Worm (Caenorhabditis elegans): Measurements from ENCODE around the gene hsp-75.

Gene hsp-75

DNA sequence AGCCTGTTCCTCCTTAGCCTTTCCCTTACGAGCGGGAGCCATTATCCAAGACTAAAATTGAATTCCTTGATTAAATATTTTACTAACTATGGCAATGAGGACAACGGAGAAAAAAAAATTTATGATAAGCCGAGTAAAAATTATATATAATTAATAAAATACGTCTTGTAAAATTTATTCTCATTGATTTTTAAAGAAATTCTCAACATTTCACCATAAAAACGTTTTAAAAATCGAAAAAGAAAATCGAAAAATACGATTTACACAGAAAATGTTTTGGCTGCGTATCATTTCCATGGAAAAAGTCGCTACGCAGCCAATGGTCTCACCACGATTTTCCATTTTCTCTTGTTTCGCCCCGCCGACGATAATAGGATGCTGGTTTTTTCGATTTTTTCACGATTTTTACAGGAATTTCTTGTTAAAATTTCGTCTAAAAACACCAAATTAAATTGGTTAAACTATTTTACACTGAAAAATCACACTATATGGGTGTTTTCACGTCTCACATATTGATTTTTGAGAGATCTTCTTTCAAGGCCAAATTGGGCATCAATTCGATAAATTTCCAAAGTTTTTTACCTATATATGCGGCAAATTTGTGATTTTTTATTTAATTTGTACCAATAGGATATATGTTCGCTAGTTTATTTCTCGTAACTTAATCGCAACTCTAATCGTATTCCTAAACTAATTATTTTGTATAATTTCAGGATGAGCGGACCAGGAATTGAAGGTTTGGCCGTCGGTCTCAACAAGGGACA, 46.8 kb downstream of the hsp-75 start, which contains the start of the genes rps-14 and rpl-36:
Gene rps-14, minus strand, starts transcription at position 51 of the 764 bp plus-strand sequence.
Gene rpl-36, plus strand, starts transcription at position 714 of the 764 bp plus-strand sequence.
- TF ChIP-seq nfya-2 (GFP tag; IDR thresholded peaks at IDR 0.05) (no peak), mes-4 (tag; optimal IDR thresholded peaks at IDR 0.05) (no peak), lag-1 (GFP tag; IDR thresholded peaks at IDR 0.05) (no peak), F49E8.2 (tag; optimal IDR thresholded peaks at IDR 0.05; ENCODE audit: insufficient read depth) (peak; percentile 26), madf-8 (GFP tag; conservative IDR thresholded peaks at IDR 0.05) (0 out of 2 replicates have a peak, but pooled peaks have one; percentile 15), cebp-1 (GFP tag; IDR thresholded peaks at IDR 0.05) (no peak), cebp-1 (tag; optimal IDR thresholded peaks at IDR 0.05) (peak; percentile 77), cebp-2 (GFP tag; IDR thresholded peaks at IDR 0.05) (no peak), tbx-9 (tag; optimal IDR thresholded peaks at IDR 0.05; ENCODE audit: borderline replicate concordance) (no peak), rcor-1 (GFP tag; IDR thresholded peaks at IDR 0.05) (peak; percentile 34; the same call in 1 of the 2 replicates), nfyb-1 (GFP tag; IDR thresholded peaks at IDR 0.05) (0 out of 2 replicates have a peak, but pooled peaks have one; percentile 47), K11D2.4 (GFP tag; IDR thresholded peaks at IDR 0.05) (0 out of 2 replicates have a peak, but pooled peaks have one; percentile 34), snpc-3.4 (tag; optimal IDR thresholded peaks at IDR 0.05) (peak; percentile 70), ZK185.1 (tag; optimal IDR thresholded peaks at IDR 0.05; ENCODE audit: poor library complexity, severe bottlenecking) (peak; percentile 57), lin-35 (GFP tag; optimal IDR thresholded peaks at IDR 0.05) (peak in 1 of 3 experiments; percentile 86), F33H1.4 (GFP tag; IDR thresholded peaks at IDR 0.05) (peak; percentile 98), madf-6 (GFP tag; IDR thresholded peaks at IDR 0.05) (peak; percentile 70), attf-5 (GFP tag; optimal IDR thresholded peaks at IDR 0.05) (peak; percentile 60), K12H6.12 (tag; optimal IDR thresholded peaks at IDR 0.05) (peak; percentile 47), ceh-27 (GFP tag; optimal IDR thresholded peaks at IDR 0.05) (peak; percentile 61), tlf-1 (GFP tag; optimal IDR thresholded peaks at IDR 0.05) (peak; percentile 82), atf-7 (tag; optimal IDR thresholded peaks at IDR 0.05) (no peak), ztf-25 (GFP tag; IDR thresholded peaks at IDR 0.05) (no peak), F23B12.7 (tag; optimal IDR thresholded peaks at IDR 0.05; ENCODE audit: insufficient read depth) (peak; percentile 96), him-1 (tag; optimal IDR thresholded peaks at IDR 0.05) (peak; percentile 17), B0336.3 (GFP tag; IDR thresholded peaks at IDR 0.05) (peak; percentile 29; the same call in 1 of the 2 replicates), let-607 (tag; optimal IDR thresholded peaks at IDR 0.05) (peak in 1 of 2 experiments; percentile 45), aptf-3 (GFP tag; IDR thresholded peaks at IDR 0.05) (no peak), ztf-3 (GFP tag; optimal IDR thresholded peaks at IDR 0.05) (no peak), pbrm-1 (GFP tag; IDR thresholded peaks at IDR 0.05) (peak; percentile 69), hmg-1.2 (GFP tag; IDR thresholded peaks at IDR 0.05) (peak; percentile 87), unc-62 (GFP tag; optimal IDR thresholded peaks at IDR 0.05) (no peak), ztf-26 (tag; optimal IDR thresholded peaks at IDR 0.05) (peak; percentile 32), lsl-1 (GFP tag; optimal IDR thresholded peaks at IDR 0.05) (peak; percentile 13), ekl-4 (GFP tag; IDR thresholded peaks at IDR 0.05) (peak; percentile 36; the same call in 1 of the 2 replicates), Y53G8AR.9 (GFP tag; conservative IDR thresholded peaks at IDR 0.05) (0 out of 2 replicates have a peak, but pooled peaks have one; percentile 28), Y67H2A.10 (GFP tag; conservative IDR thresholded peaks at IDR 0.05) (peak; percentile 23; the same call in 1 of the 2 replicates), ceh-40 (GFP tag; IDR thresholded peaks at IDR 0.05) (no peak), lin-40 (tag; optimal IDR thresholded peaks at IDR 0.05) (peak; percentile 82), lin-54 (GFP tag; optimal IDR thresholded peaks at IDR 0.05) (peak; percentile 81), ztf-18 (tag; optimal IDR thresholded peaks at IDR 0.05) (peak; percentile 1), ceh-91 (GFP tag; IDR thresholded peaks at IDR 0.05) (peak; percentile 62; the same call in 1 of the 2 replicates), attf-3 (GFP tag; conservative IDR thresholded peaks at IDR 0.05) (peak; percentile 72), tbp1 (GFP tag; optimal IDR thresholded peaks at IDR 0.05) (peak; percentile 62), ceh-100 (GFP tag; IDR thresholded peaks at IDR 0.05) (peak; percentile 61), nhr-90 (tag; optimal IDR thresholded peaks at IDR 0.05) (no peak)
